Worm (Caenorhabditis elegans) whole organism, late embryonic: ENCODE measurements around the gene fipr-25.

Experiments
- C38D4.7 ChIP-seq: fragments of 200-800 bp; sonication (Bioruptor generic); optimal IDR thresholded peaks from 2 replicates; lab custom pipeline; 2018; ENCODE audit warnings: mild to moderate bottlenecking, missing genetic modification characterization, moderate library complexity, missing compliant biosample characterization
- K02D7.2 ChIP-seq: sonication (generic microtip); optimal IDR thresholded peaks from 2 replicates; lab custom pipeline; 2017; ENCODE audit warnings: mild to moderate bottlenecking, missing genetic modification characterization, missing compliant biosample characterization
- K09A11.1 ChIP-seq: sonication (generic microtip); optimal IDR thresholded peaks from 2 replicates; lab custom pipeline; 2017; ENCODE audit warnings: antibody characterized with exemption, mild to moderate bottlenecking, missing genetic modification characterization, missing compliant biosample characterization; ENCODE audit not compliant: insufficient read depth
- Y22D7AL.16 ChIP-seq: sonication (generic microtip); optimal IDR thresholded peaks from 2 replicates; lab custom pipeline; 2016; ENCODE audit warnings: missing genetic modification characterization, missing compliant biosample characterization
- ceh-31 ChIP-seq: sonication (generic microtip); optimal IDR thresholded peaks from 2 replicates; lab custom pipeline; 2016; ENCODE audit warnings: missing genetic modification characterization, missing compliant biosample characterization
- ceh-34 ChIP-seq: sonication (generic microtip); optimal IDR thresholded peaks from 2 replicates; lab custom pipeline; 2016; ENCODE audit warnings: mild to moderate bottlenecking, missing genetic modification characterization, missing compliant biosample characterization
- ceh-45 ChIP-seq: fragments of 200-800 bp; sonication (Bioruptor generic); IDR thresholded peaks from 2 replicates; pipeline ENCODE4 v1.3.6; 2022; ENCODE audit warnings: missing genetic modification reagents, missing genetic modification characterization, missing compliant biosample characterization
- ceh-9 ChIP-seq: sonication (generic microtip); optimal IDR thresholded peaks from 2 replicates; lab custom pipeline; 2016; ENCODE audit warnings: mild to moderate bottlenecking, missing genetic modification characterization, inconsistent platforms, missing compliant biosample characterization
- elt-2 ChIP-seq: sonication (generic microtip); optimal IDR thresholded peaks from 2 replicates; lab custom pipeline; 2016; ENCODE audit warnings: missing genetic modification reagents, missing genetic modification characterization, missing compliant biosample characterization
- fkh-10 ChIP-seq: fragments of 150-350 bp; optimal IDR thresholded peaks from 2 replicates; lab custom pipeline; 2014; ENCODE audit warnings: missing biosample characterization, missing genetic modification reagents, missing genetic modification characterization
- hlh-30 ChIP-seq: sonication (generic microtip); optimal IDR thresholded peaks from 2 replicates; lab custom pipeline; 2017; ENCODE audit warnings: antibody characterized with exemption, missing genetic modification characterization, missing compliant biosample characterization; ENCODE audit not compliant: insufficient read depth
- hlh-6 ChIP-seq: sonication (generic microtip); optimal IDR thresholded peaks from 2 replicates; lab custom pipeline; 2016; ENCODE audit warnings: missing genotype, missing genetic modification characterization, missing compliant biosample characterization
- madf-2 ChIP-seq: sonication (generic microtip); optimal IDR thresholded peaks from 2 replicates; lab custom pipeline; 2017; ENCODE audit warnings: missing genetic modification characterization, missing compliant biosample characterization
- nhr-11 ChIP-seq: fragments of 150-350 bp; optimal IDR thresholded peaks from 2 replicates; lab custom pipeline; 2014; ENCODE audit warnings: missing biosample characterization, missing genetic modification characterization
- pat-9 ChIP-seq: fragments of 200-800 bp; sonication (Bioruptor generic); optimal IDR thresholded peaks from 2 replicates; lab custom pipeline; 2018; ENCODE audit warnings: mild to moderate bottlenecking, missing genetic modification characterization, moderate library complexity, missing compliant biosample characterization
- rnt-1 ChIP-seq: sonication (generic microtip); optimal IDR thresholded peaks from 2 replicates; lab custom pipeline; 2016; ENCODE audit warnings: missing genetic modification characterization, missing compliant biosample characterization
- sdc-2 ChIP-seq: sonication (generic microtip); optimal IDR thresholded peaks from 2 replicates; lab custom pipeline; 2016; ENCODE audit warnings: missing genotype, missing genetic modification characterization, missing compliant biosample characterization
- syd-9 ChIP-seq: sonication (generic microtip); optimal IDR thresholded peaks from 2 replicates; lab custom pipeline; 2016; ENCODE audit warnings: mild to moderate bottlenecking, missing genetic modification characterization, moderate library complexity, missing compliant biosample characterization
- tbx-2 ChIP-seq: sonication (generic microtip); optimal IDR thresholded peaks from 2 replicates; lab custom pipeline; 2016; ENCODE audit warnings: missing genetic modification characterization, missing compliant biosample characterization
- tbx-7 ChIP-seq: sonication (generic microtip); optimal IDR thresholded peaks from 2 replicates; lab custom pipeline; 2016; ENCODE audit warnings: missing genotype, missing genetic modification characterization, missing compliant biosample characterization
- unc-55 ChIP-seq: sonication (generic microtip); optimal IDR thresholded peaks from 2 replicates; lab custom pipeline; 2017; ENCODE audit warnings: missing biosample characterization, missing genetic modification reagents, missing genetic modification characterization
- zip-5 ChIP-seq: sonication (generic microtip); optimal IDR thresholded peaks from 2 replicates; lab custom pipeline; 2016; ENCODE audit warnings: missing genetic modification characterization, missing compliant biosample characterization
- ztf-16 ChIP-seq: sonication (generic microtip); optimal IDR thresholded peaks from 2 replicates; lab custom pipeline; 2017; ENCODE audit warnings: missing genetic modification characterization, missing compliant biosample characterization

Gene fipr-25

DNA sequence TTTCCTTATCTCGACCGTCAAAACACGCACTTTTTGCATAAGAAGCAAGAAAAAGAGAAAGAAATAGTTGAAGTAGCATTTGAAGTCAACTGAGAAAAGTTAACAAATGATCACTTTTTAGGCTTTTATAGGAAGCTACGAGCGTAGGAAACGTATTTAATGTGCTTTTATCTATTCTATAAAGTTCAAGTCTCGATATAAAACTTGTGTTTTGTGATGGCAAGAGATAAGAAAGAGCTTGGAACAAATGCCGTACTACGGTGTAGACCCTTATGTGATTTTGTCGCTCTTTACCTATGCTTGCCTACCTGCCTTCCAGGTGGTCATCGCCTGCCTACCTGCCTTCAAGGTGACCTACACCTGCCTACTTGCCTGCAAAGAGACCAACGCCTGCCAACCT, 47.0 kb downstream of the fipr-25 start, which contains the start of gene clec-206:
clec-206 (minus strand) TSS at position 101 of the 400 bp plus-strand sequence.
- no peak for TF ChIP-seq fkh-10 (GFP tag; lab: Kevin White, UChicago)
- TF ChIP-seq ceh-45 (GFP tag; lab: Robert Waterston, UW), result no peak
- TF ChIP-seq sdc-2 (tag; lab: Kevin White, UChicago), result no peak
- no peak for TF ChIP-seq Y22D7AL.16 (tag; lab: Kevin White, UChicago)
- no peak for TF ChIP-seq hlh-30 (tag; lab: Kevin White, UChicago)

DNA sequence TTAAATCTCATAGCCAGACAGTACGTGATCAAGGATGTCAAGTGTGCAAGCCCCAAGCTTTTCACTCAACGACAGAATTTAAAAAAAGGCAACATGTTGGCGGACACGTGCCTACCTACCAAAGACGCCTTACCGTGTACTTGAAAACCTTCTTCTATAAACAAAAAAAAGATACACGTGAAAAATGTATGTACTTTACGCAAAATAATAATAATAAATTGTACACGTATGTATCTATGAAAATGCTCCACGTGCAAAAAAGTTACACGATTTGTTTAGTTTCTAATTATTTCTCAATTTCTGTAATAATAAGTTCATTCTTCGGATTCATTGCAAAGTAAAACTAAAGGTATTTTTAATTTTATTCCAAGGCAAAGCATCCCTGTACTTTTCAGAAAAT, 47.4 kb downstream of the fipr-25 start, which contains the start of gene cysl-4:
cysl-4 (plus strand) TSS at position 301 of the 400 bp plus-strand sequence.
- no peak for TF ChIP-seq ceh-31 (tag; lab: Kevin White, UChicago)
- TF ChIP-seq fkh-10 (GFP tag; lab: Kevin White, UChicago), result no peak
- TF ChIP-seq tbx-2 (tag; lab: Kevin White, UChicago), result no peak
- no peak for TF ChIP-seq K02D7.2 (tag; lab: Kevin White, UChicago)
- TF ChIP-seq syd-9 (tag; lab: Kevin White, UChicago), result no peak
- no peak for TF ChIP-seq pat-9 (tag; lab: Kevin White, UChicago)
- TF ChIP-seq hlh-6 (tag; lab: Kevin White, UChicago), result no peak
- TF ChIP-seq tbx-7, result no peak
- TF ChIP-seq zip-5, result no peak
- no peak for TF ChIP-seq elt-2 (tag; lab: Kevin White, UChicago)
- no peak for TF ChIP-seq C38D4.7 (GFP tag; lab: Kevin White, UChicago)
- no peak for TF ChIP-seq ceh-9 (tag; lab: Kevin White, UChicago)
- no peak for TF ChIP-seq K09A11.1 (tag; lab: Kevin White, UChicago)
- TF ChIP-seq madf-2 (tag; lab: Kevin White, UChicago), result no peak
- no peak for TF ChIP-seq rnt-1
- TF ChIP-seq unc-55 (GFP tag; lab: Kevin White, UChicago), result no peak
- no peak for TF ChIP-seq ceh-34 (tag; lab: Kevin White, UChicago)
- no peak for TF ChIP-seq nhr-11 (tag; lab: Kevin White, UChicago)
- no peak for TF ChIP-seq ztf-16 (tag; lab: Kevin White, UChicago)
